Worm (Caenorhabditis elegans) whole organism, L1 larva: ENCODE results near the gene H40L08.1.

Experiments
- alr-1 ChIP-seq: fragments of 200-800 bp; sonication (Bioruptor generic); optimal IDR thresholded peaks from 2 replicates; lab custom pipeline; 2018; ENCODE audit warnings: borderline replicate concordance, mild to moderate bottlenecking, missing genetic modification characterization, missing compliant biosample characterization
- ama-1 ChIP-seq: fragments of 150-350 bp; optimal IDR thresholded peaks from 2 replicates; lab custom pipeline; 2014
- blmp-1 ChIP-seq: fragments of 150-350 bp; optimal IDR thresholded peaks from 2 replicates; lab custom pipeline; 2014; ENCODE audit warnings: missing biosample characterization, missing genetic modification characterization
- ceh-8 ChIP-seq: fragments of 200-800 bp; sonication (Bioruptor generic); optimal IDR thresholded peaks from 2 replicates; lab custom pipeline; 2018; ENCODE audit warnings: mild to moderate bottlenecking, missing genetic modification characterization, moderate library complexity, missing compliant biosample characterization
- ceh-90 ChIP-seq: sonication (generic microtip); optimal IDR thresholded peaks from 2 replicates; lab custom pipeline; 2016; ENCODE audit warnings: missing genetic modification characterization, missing compliant biosample characterization
- ces-1 ChIP-seq: fragments of 150-350 bp; optimal IDR thresholded peaks from 2 replicates; lab custom pipeline; 2014; ENCODE audit warnings: missing biosample characterization, missing genetic modification reagents, missing genetic modification characterization
- dpl-1 ChIP-seq, 3 experiments: fragments of 150-350 bp in 2 of 3; sonication (generic microtip) in 1 of 3; optimal IDR thresholded peaks; 2 replicates each; lab custom pipeline; 2014 to 2017; ENCODE audit warnings: missing biosample characterization in 3 of 3, missing genetic modification characterization in 3 of 3, missing genetic modification reagents in 3 of 3
- efl-1 ChIP-seq, 4 experiments: fragments of 150-350 bp; optimal IDR thresholded peaks in 3 of 4; peaks in 1 of 4; 1 replicate in 1 of 4; 2 replicates in 3 of 4; lab custom pipeline; 2014; ENCODE audit warnings: missing biosample characterization in 2 of 4, missing genetic modification characterization in 2 of 4, missing genetic modification reagents in 2 of 4
- elt-3 ChIP-seq, 6 experiments: fragments of 150-350 bp in 1 of 6; sonication (generic microtip); optimal IDR thresholded peaks; 2 replicates each; lab custom pipeline; 2017 to 2018; ENCODE audit warnings: missing biosample characterization in 6 of 6, missing genetic modification characterization in 6 of 6, inconsistent platforms in 1 of 6
- ets-5 ChIP-seq: fragments of 200-800 bp; sonication (Bioruptor generic); IDR thresholded peaks from 2 replicates; pipeline ENCODE4 v1.3.6; 2022; ENCODE audit warnings: missing genetic modification characterization, missing compliant biosample characterization
- fkh-8 ChIP-seq: sonication (generic microtip); optimal IDR thresholded peaks from 2 replicates; lab custom pipeline; 2016; ENCODE audit warnings: mild to moderate bottlenecking, missing genetic modification characterization, missing compliant biosample characterization
- grh-1 ChIP-seq: fragments of 200-800 bp; sonication (Bioruptor generic); IDR thresholded peaks from 2 replicates; pipeline ENCODE4 v1.3.6; 2022; ENCODE audit warnings: missing genetic modification reagents, missing genetic modification characterization, missing compliant biosample characterization
- isw-1 ChIP-seq: fragments of 200-800 bp; sonication (Bioruptor generic); IDR thresholded peaks from 2 replicates; pipeline ENCODE4 v1.3.6; 2022; ENCODE audit warnings: missing genetic modification characterization, missing compliant biosample characterization
- lin-14 ChIP-seq: fragments of 200-800 bp; sonication (Bioruptor generic); optimal IDR thresholded peaks from 2 replicates; lab custom pipeline; 2018; ENCODE audit warnings: mild to moderate bottlenecking, missing genetic modification characterization, moderate library complexity, missing compliant biosample characterization
- lin-15B ChIP-seq: fragments of 150-350 bp; sonication (generic microtip); optimal IDR thresholded peaks from 3 replicates; lab custom pipeline; 2014; ENCODE audit warnings: missing biosample characterization, missing genetic modification characterization
- lin-35 ChIP-seq, 2 experiments: fragments of 150-350 bp; optimal IDR thresholded peaks; 2 replicates each; lab custom pipeline; 2014; ENCODE audit warnings: missing biosample characterization in 2 of 2, missing genetic modification characterization in 2 of 2, missing genetic modification reagents in 2 of 2
- lin-39 ChIP-seq: fragments of 150-350 bp; optimal IDR thresholded peaks from 2 replicates; lab custom pipeline; 2014; ENCODE audit warnings: missing biosample characterization, missing genetic modification reagents, missing genetic modification characterization
- lsy-2 ChIP-seq, 2 experiments: fragments of 150-350 bp; optimal IDR thresholded peaks; 2 replicates each; lab custom pipeline; 2014; ENCODE audit warnings: missing biosample characterization in 2 of 2, missing genetic modification characterization in 2 of 2
- mdl-1 ChIP-seq, 2 experiments: fragments of 150-350 bp; optimal IDR thresholded peaks; 2 replicates each; lab custom pipeline; 2014 to 2017; ENCODE audit warnings: missing biosample characterization in 2 of 2, missing genetic modification characterization in 2 of 2, inconsistent platforms in 1 of 2
- mef-2 ChIP-seq: fragments of 150-350 bp; optimal IDR thresholded peaks from 2 replicates; lab custom pipeline; 2014; ENCODE audit warnings: missing biosample characterization, missing genetic modification characterization
- nhr-11 ChIP-seq: fragments of 150-350 bp; optimal IDR thresholded peaks from 2 replicates; lab custom pipeline; 2014; ENCODE audit warnings: missing biosample characterization, missing genetic modification characterization
- nhr-12 ChIP-seq: sonication (generic microtip); optimal IDR thresholded peaks from 2 replicates; lab custom pipeline; 2017; ENCODE audit warnings: missing biosample characterization, missing genetic modification characterization
- nhr-19 ChIP-seq: fragments of 200-800 bp; sonication (Bioruptor generic); conservative IDR thresholded peaks from 2 replicates; pipeline ENCODE4 v1.3.6; 2022; ENCODE audit warnings: missing genetic modification characterization, missing compliant biosample characterization
- nhr-20 ChIP-seq: sonication (generic microtip); optimal IDR thresholded peaks from 2 replicates; lab custom pipeline; 2016; ENCODE audit warnings: mild to moderate bottlenecking, missing genetic modification characterization, missing compliant biosample characterization
- nhr-47 ChIP-seq: sonication (generic microtip); optimal IDR thresholded peaks from 2 replicates; lab custom pipeline; 2016; ENCODE audit warnings: mild to moderate bottlenecking, missing genetic modification characterization, moderate library complexity, missing compliant biosample characterization
- nhr-71 ChIP-seq: sonication (generic microtip); optimal IDR thresholded peaks from 2 replicates; lab custom pipeline; 2016; ENCODE audit warnings: mild to moderate bottlenecking, missing genetic modification characterization, moderate library complexity, missing compliant biosample characterization
- nhr-77 ChIP-seq: fragments of 150-350 bp; optimal IDR thresholded peaks from 2 replicates; lab custom pipeline; 2014; ENCODE audit warnings: missing biosample characterization, missing genetic modification characterization
- nhr-85 ChIP-seq: sonication (generic microtip); peaks from one replicate; lab custom pipeline; 2016; ENCODE audit warnings: missing genetic modification characterization, inconsistent platforms, missing compliant biosample characterization
- nhr-90 ChIP-seq: sonication (generic microtip); optimal IDR thresholded peaks from 2 replicates; lab custom pipeline; 2016; ENCODE audit warnings: mild to moderate bottlenecking, missing genetic modification characterization, missing compliant biosample characterization; ENCODE audit not compliant: poor library complexity
- skn-1 ChIP-seq: fragments of 150-350 bp; optimal IDR thresholded peaks from 2 replicates; lab custom pipeline; 2014; ENCODE audit warnings: missing biosample characterization, missing genetic modification characterization
- snpc-4 ChIP-seq: fragments of 150-350 bp; optimal IDR thresholded peaks from 2 replicates; lab custom pipeline; 2014; ENCODE audit warnings: missing biosample characterization, missing genetic modification characterization
- snu-23 ChIP-seq: sonication (generic microtip); optimal IDR thresholded peaks from 2 replicates; lab custom pipeline; 2016; ENCODE audit warnings: missing genetic modification characterization, missing compliant biosample characterization
- tbx-2 ChIP-seq: sonication (generic microtip); optimal IDR thresholded peaks from 2 replicates; lab custom pipeline; 2016; ENCODE audit warnings: missing genetic modification characterization, missing compliant biosample characterization
- unc-130 ChIP-seq: fragments of 150-350 bp; optimal IDR thresholded peaks from 2 replicates; lab custom pipeline; 2017; ENCODE audit warnings: missing biosample characterization, missing genetic modification characterization, inconsistent platforms
- unc-98 ChIP-seq: fragments of 200-800 bp; sonication (Bioruptor generic); IDR thresholded peaks from 2 replicates; pipeline ENCODE4 v1.3.6; 2022; ENCODE audit warnings: missing genetic modification characterization, missing compliant biosample characterization
- xbp-1 ChIP-seq: sonication (generic microtip); optimal IDR thresholded peaks from 2 replicates; lab custom pipeline; 2016; ENCODE audit warnings: missing genetic modification characterization, missing compliant biosample characterization
- zip-4 ChIP-seq: fragments of 200-800 bp; sonication (Bioruptor generic); optimal IDR thresholded peaks from 2 replicates; lab custom pipeline; 2018; ENCODE audit warnings: mild to moderate bottlenecking, missing genetic modification characterization, moderate library complexity, missing compliant biosample characterization
- ztf-4 ChIP-seq: fragments of 150-350 bp; optimal IDR thresholded peaks from 2 replicates; lab custom pipeline; 2014; ENCODE audit warnings: missing biosample characterization, missing genetic modification characterization

The H40L08.1 gene

ce11 chrX:15072877-15073276, 11.0 kb downstream of the H40L08.1 start:
- TF ChIP-seq unc-130 (tag; lab: Kevin White, UChicago) = peak; percentile 28
- TF ChIP-seq lin-14 (GFP tag; lab: Kevin White, UChicago) = peak; percentile 56
- TF ChIP-seq snu-23 (GFP tag; lab: Kevin White, UChicago) = peak; percentile 67
- TF ChIP-seq lin-35 (GFP tag; optimal IDR thresholded peaks at IDR 0.05; lab: Kevin White, UChicago) = peak in 1 of 2 experiments; percentile 35
- peak in 1 of 2 experiments; percentile 35 for TF ChIP-seq mdl-1 (tag; optimal IDR thresholded peaks at IDR 0.05; lab: Kevin White, UChicago)
- TF ChIP-seq nhr-90 (tag; lab: Kevin White, UChicago) = peak; percentile 74
- 0 out of 2 replicates have a peak, but pooled peaks have one; percentile 61 for TF ChIP-seq grh-1 (GFP tag; lab: Robert Waterston, UW)
- no peak for TF ChIP-seq skn-1 (tag; lab: Kevin White, UChicago)
- TF ChIP-seq zip-4 (GFP tag; lab: Kevin White, UChicago) = no peak
- TF ChIP-seq tbx-2 (tag; lab: Kevin White, UChicago) = peak; percentile 69
- TF ChIP-seq nhr-19 (GFP tag; lab: Robert Waterston, UW) = peak; percentile 49
- peak; percentile 80 for TF ChIP-seq nhr-71
- TF ChIP-seq xbp-1 (tag; lab: Kevin White, UChicago) = no peak
- peak; percentile 94 for TF ChIP-seq blmp-1 (tag; lab: Kevin White, UChicago)
- TF ChIP-seq nhr-85 (tag; lab: Kevin White, UChicago) = peak; percentile 96
- TF ChIP-seq nhr-20 (tag; lab: Kevin White, UChicago) = peak; percentile 81
- no peak for TF ChIP-seq fkh-8 (tag; lab: Kevin White, UChicago)
- TF ChIP-seq elt-3 (tag; optimal IDR thresholded peaks at IDR 0.05; lab: Kevin White, UChicago) = peak in 2 of 6 experiments; percentile 71 to 72
- TF ChIP-seq dpl-1 (GFP tag; optimal IDR thresholded peaks at IDR 0.05; lab: Kevin White, UChicago) = peak in 1 of 3 experiments; percentile 8
- no peak for TF ChIP-seq efl-1 (optimal IDR thresholded peaks at IDR 0.05; lab: Kevin White, UChicago)
- peak in 1 of 2 experiments; percentile 58 for TF ChIP-seq efl-1 (GFP tag; optimal IDR thresholded peaks at IDR 0.05 in 1 of 2; lab: Kevin White, UChicago)
- no peak for TF ChIP-seq ztf-4 (tag; lab: Kevin White, UChicago)

DNA sequence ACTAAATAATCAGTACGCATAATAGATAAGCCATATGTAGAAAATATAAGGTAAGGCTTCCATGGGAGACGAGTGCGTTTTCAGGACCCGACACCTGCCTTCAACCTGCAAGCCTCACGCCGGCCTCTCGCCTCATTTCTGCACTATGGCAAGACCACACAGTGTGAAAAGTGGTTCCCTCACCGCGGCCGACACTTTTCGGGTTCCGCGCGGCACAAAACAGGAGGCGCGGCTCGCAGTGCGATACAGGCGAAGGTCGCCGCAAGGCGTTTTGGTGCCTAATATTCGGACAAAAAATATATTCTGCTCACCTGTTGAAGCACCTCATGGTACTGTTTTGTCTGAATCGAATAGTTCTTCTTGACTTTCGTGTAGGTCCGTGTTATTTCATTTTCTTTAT, 13.7 kb downstream of the H40L08.1 start:
- peak; percentile 54 for TF ChIP-seq snpc-4 (tag; lab: Kevin White, UChicago)
- no peak for TF ChIP-seq lin-15B (tag; lab: Kevin White, UChicago)
- no peak for TF ChIP-seq dpl-1 (GFP tag; optimal IDR thresholded peaks at IDR 0.05; lab: Kevin White, UChicago)

ce11 chrX:15069242-15069641, 14.6 kb downstream of the H40L08.1 start, which contains the start of gene mam-6:
Gene mam-6 (minus strand): TSS chrX:15069342.
- TF ChIP-seq alr-1 = no peak

DNA sequence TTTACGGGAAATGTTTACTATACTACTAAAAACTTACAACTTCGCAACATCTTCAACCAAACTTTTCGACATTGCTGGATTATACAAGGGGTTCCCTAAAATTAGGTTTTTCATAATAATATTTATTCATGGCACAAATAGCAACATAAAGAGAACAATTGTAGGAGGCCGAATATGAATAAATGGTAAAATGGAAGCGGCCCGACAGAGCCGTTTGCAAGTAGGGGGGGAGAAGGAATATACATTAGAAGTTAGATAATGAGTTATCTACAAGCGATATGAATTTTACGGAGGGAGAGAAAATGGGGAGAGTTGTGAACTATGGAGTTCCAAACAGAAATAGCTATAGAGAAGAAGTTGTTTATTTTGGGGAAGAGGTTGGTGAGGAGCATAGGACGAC, 23.6 kb downstream of the H40L08.1 start, which contains the start of gene fbxa-96:
Gene fbxa-96, minus strand, starts transcription at position 101 of the 400 bp plus-strand sequence.
- TF ChIP-seq lin-35 (GFP tag; optimal IDR thresholded peaks at IDR 0.05; lab: Kevin White, UChicago) (no peak), ces-1 (GFP tag; lab: Kevin White, UChicago) (no peak), ama-1 (no peak)

DNA sequence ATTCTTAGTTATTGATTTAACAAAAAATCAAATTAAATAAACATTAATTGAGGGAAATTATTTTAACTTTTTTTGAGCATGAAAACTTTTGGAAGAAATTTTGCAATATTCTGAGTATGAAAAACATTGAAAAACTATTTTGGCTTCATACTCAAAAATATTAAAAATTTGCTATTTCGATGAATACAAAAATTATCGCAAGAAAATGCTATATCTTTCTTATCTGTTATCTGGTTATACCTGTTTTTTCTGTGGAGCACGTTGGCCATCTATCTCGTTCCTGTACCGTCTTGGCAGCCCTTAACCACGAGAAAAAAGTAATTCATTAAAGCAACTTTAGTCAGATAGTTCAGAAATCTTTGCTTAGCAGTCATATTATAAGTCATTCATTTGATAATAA, 26.0 kb downstream of the H40L08.1 start:
- no peak for TF ChIP-seq tbx-2 (tag; lab: Kevin White, UChicago)
- no peak for TF ChIP-seq nhr-77
- no peak for TF ChIP-seq elt-3 (tag; optimal IDR thresholded peaks at IDR 0.05; lab: Kevin White, UChicago)
- TF ChIP-seq ces-1 (GFP tag; lab: Kevin White, UChicago) = no peak
- TF ChIP-seq unc-98 (GFP tag; lab: Robert Waterston, UW) = no peak
- no peak for TF ChIP-seq nhr-20 (tag; lab: Kevin White, UChicago)
- no peak for TF ChIP-seq isw-1 (GFP tag; lab: Robert Waterston, UW)
- no peak for TF ChIP-seq nhr-12 (tag; lab: Kevin White, UChicago)
- TF ChIP-seq ets-5 = no peak
- TF ChIP-seq mef-2 (tag; lab: Kevin White, UChicago) = no peak
- TF ChIP-seq nhr-47 = no peak
- no peak for TF ChIP-seq ama-1
- TF ChIP-seq lin-39 (tag; lab: Kevin White, UChicago) = no peak
- no peak for TF ChIP-seq ceh-90 (tag; lab: Kevin White, UChicago)
- TF ChIP-seq nhr-11 (tag; lab: Kevin White, UChicago) = no peak
- TF ChIP-seq lsy-2 (tag; optimal IDR thresholded peaks at IDR 0.05; lab: Kevin White, UChicago) = no peak
- no peak for TF ChIP-seq lin-15B (tag; lab: Kevin White, UChicago)
- no peak for TF ChIP-seq blmp-1 (tag; lab: Kevin White, UChicago)
- no peak for TF ChIP-seq ceh-8
- TF ChIP-seq ztf-4 (tag; lab: Kevin White, UChicago) = no peak
